Worm (Caenorhabditis elegans) whole organism, mixed stage, embryonic: Measurements from ENCODE around the gene mop-25.2.

Source experiments
- lin-13 ChIP-seq: fragments of 150-350 bp; optimal IDR thresholded peaks from 2 replicates; lab custom pipeline; 2014; ENCODE audit warnings: missing biosample characterization, missing genetic modification characterization
- pha-4 ChIP-seq: fragments of 150-350 bp; optimal IDR thresholded peaks from 2 replicates; lab custom pipeline; 2018; ENCODE audit warnings: missing biosample characterization, missing genetic modification reagents, missing genetic modification characterization
- sem-2 ChIP-seq: fragments of 200-800 bp; sonication (Bioruptor generic); optimal IDR thresholded peaks from 2 replicates; lab custom pipeline; 2018; ENCODE audit warnings: mild to moderate bottlenecking, missing genetic modification characterization, missing compliant biosample characterization
- unc-39 ChIP-seq: fragments of 150-350 bp; optimal IDR thresholded peaks from 2 replicates; lab custom pipeline; 2014; ENCODE audit warnings: missing biosample characterization, missing genetic modification characterization

ce11 chrII:9706207-9706606 is 2.7 kb upstream of the mop-25.2 start, which contains the start of gene Y53C12A.3:
- TF ChIP-seq pha-4 = no peak
- no peak for TF ChIP-seq lin-13 (tag; lab: Kevin White, UChicago)
- no peak for TF ChIP-seq sem-2 (GFP tag; lab: Kevin White, UChicago)
- no peak for TF ChIP-seq unc-39 (tag; lab: Kevin White, UChicago)
